Worm (Caenorhabditis elegans): Measurements from ENCODE around the gene Y62H9A.1.

Y62H9A.1 gene

ce11 chrX:11843363-11843762, 32.0 kb upstream of the Y62H9A.1 start, which contains the start of gene F54F7.2:
TSS of gene F54F7.2 (plus strand) at chrX:11843663.
- TF ChIP-seq sox-2 (GFP tag; IDR thresholded peaks at IDR 0.05) (no peak), ceh-22 (tag; optimal IDR thresholded peaks at IDR 0.05) (no peak), T23F11.4 (GFP tag; optimal IDR thresholded peaks at IDR 0.05) (no peak), ceh-18 (tag; optimal IDR thresholded peaks at IDR 0.05) (no peak), ceh-31 (tag; optimal IDR thresholded peaks at IDR 0.05) (no peak), hlh-15 (tag; optimal IDR thresholded peaks at IDR 0.05) (no peak), ztf-16 (tag; optimal IDR thresholded peaks at IDR 0.05) (no peak), elt-2 (tag; optimal IDR thresholded peaks at IDR 0.05) (no peak), dmd-4 (tag; optimal IDR thresholded peaks at IDR 0.05; ENCODE audit: borderline replicate concordance) (no peak), fax-1 (tag; optimal IDR thresholded peaks at IDR 0.05) (no peak), pax-1 (tag; optimal IDR thresholded peaks at IDR 0.05) (no peak), pha-4 (tag; optimal IDR thresholded peaks at IDR 0.05) (no peak), unc-86 (tag; optimal IDR thresholded peaks at IDR 0.05) (no peak), hlh-30 (tag; optimal IDR thresholded peaks at IDR 0.05; ENCODE audit: insufficient read depth) (no peak), madf-2 (tag; optimal IDR thresholded peaks at IDR 0.05) (no peak), npax-4 (tag; optimal IDR thresholded peaks at IDR 0.05) (no peak), mec-3 (tag; optimal IDR thresholded peaks at IDR 0.05; ENCODE audit: borderline replicate concordance) (no peak)

- TF ChIP-seq K02D7.2 (tag; optimal IDR thresholded peaks at IDR 0.05) (no peak), madf-2 (tag; optimal IDR thresholded peaks at IDR 0.05) (no peak), ceh-2 (tag; optimal IDR thresholded peaks at IDR 0.05) (no peak)
These were observed 26.7 kb upstream of the Y62H9A.1 start, which contains the start of gene F54F7.9 for ce11 chrX:11848618-11849017. TSS of gene F54F7.9 (minus strand) at chrX:11848718.

- TF ChIP-seq ceh-18 (tag; optimal IDR thresholded peaks at IDR 0.05) = no peak
- no peak for TF ChIP-seq unc-42 (tag; optimal IDR thresholded peaks at IDR 0.05)
- TF ChIP-seq sox-4 (tag; optimal IDR thresholded peaks at IDR 0.05) = no peak
- no peak for TF ChIP-seq fkh-10 (GFP tag; optimal IDR thresholded peaks at IDR 0.05)
- TF ChIP-seq ztf-16 (tag; optimal IDR thresholded peaks at IDR 0.05) = no peak
- TF ChIP-seq madf-2 (tag; optimal IDR thresholded peaks at IDR 0.05) = no peak
- TF ChIP-seq zip-5 (tag; optimal IDR thresholded peaks at IDR 0.05) = no peak
- TF ChIP-seq pqm-1 (tag; optimal IDR thresholded peaks at IDR 0.05) = no peak
- TF ChIP-seq hlh-13 (GFP tag; optimal IDR thresholded peaks at IDR 0.05) = no peak
- TF ChIP-seq ceh-14 (tag; optimal IDR thresholded peaks at IDR 0.05) = no peak
- no peak for TF ChIP-seq npax-4 (tag; optimal IDR thresholded peaks at IDR 0.05)
These were observed 25.3 kb upstream of the Y62H9A.1 start, which contains the start of gene F54F7.3 for ce11 chrX:11850082-11850481. TSS of gene F54F7.3 (minus strand) at chrX:11850182.

ce11 chrX:11850572-11850971, 24.8 kb upstream of the Y62H9A.1 start, which contains the start of gene F54F7.14:
TSS of gene F54F7.14 (plus strand) at chrX:11850872.
- no peak for TF ChIP-seq ceh-24 (tag; optimal IDR thresholded peaks at IDR 0.05)
- TF ChIP-seq pha-2 (tag; optimal IDR thresholded peaks at IDR 0.05) = no peak
- no peak for TF ChIP-seq K02D7.2 (tag; optimal IDR thresholded peaks at IDR 0.05)
- no peak for TF ChIP-seq gmeb-2 (tag; optimal IDR thresholded peaks at IDR 0.05)
- no peak for TF ChIP-seq pros-1 (tag; optimal IDR thresholded peaks at IDR 0.05)
- no peak for TF ChIP-seq ceh-30 (tag; optimal IDR thresholded peaks at IDR 0.05)
- TF ChIP-seq hlh-30 (tag; optimal IDR thresholded peaks at IDR 0.05; ENCODE audit: insufficient read depth) = no peak
- no peak for TF ChIP-seq pat-9 (tag; optimal IDR thresholded peaks at IDR 0.05)
- TF ChIP-seq K09A11.1 (tag; optimal IDR thresholded peaks at IDR 0.05; ENCODE audit: insufficient read depth) = no peak

- TF ChIP-seq ceh-6 (GFP tag; optimal IDR thresholded peaks at IDR 0.05) (no peak), sox-4 (tag; optimal IDR thresholded peaks at IDR 0.05) (no peak), nhr-11 (tag; optimal IDR thresholded peaks at IDR 0.05) (no peak), ceh-30 (tag; optimal IDR thresholded peaks at IDR 0.05) (no peak), ref-2 (tag; optimal IDR thresholded peaks at IDR 0.05) (no peak), hlh-15 (tag; optimal IDR thresholded peaks at IDR 0.05) (no peak), sdc-2 (tag; optimal IDR thresholded peaks at IDR 0.05) (no peak), ceh-22 (tag; optimal IDR thresholded peaks at IDR 0.05) (no peak), rnt-1 (tag; optimal IDR thresholded peaks at IDR 0.05) (no peak), mec-3 (tag; optimal IDR thresholded peaks at IDR 0.05; ENCODE audit: borderline replicate concordance) (no peak)
These were observed 22.8 kb upstream of the Y62H9A.1 start, which contains the start of gene xtr-1 for ce11 chrX:11852494-11852893. TSS of gene xtr-1 (plus strand) at chrX:11852794.
